Worm (Caenorhabditis elegans) whole organism, late embryonic: Measurements from ENCODE around the gene ZK1010.4.

Experiments
- F13H6.1 ChIP-seq: sonication (generic microtip); optimal IDR thresholded peaks from 2 replicates; lab custom pipeline; 2016; ENCODE audit warnings: missing genetic modification characterization, missing compliant biosample characterization
- K02D7.2 ChIP-seq: sonication (generic microtip); optimal IDR thresholded peaks from 2 replicates; lab custom pipeline; 2017; ENCODE audit warnings: mild to moderate bottlenecking, missing genetic modification characterization, missing compliant biosample characterization
- ama-1 ChIP-seq: fragments of 150-350 bp; optimal IDR thresholded peaks from 2 replicates; lab custom pipeline; 2014
- ceh-14 ChIP-seq: sonication (generic microtip); optimal IDR thresholded peaks from 2 replicates; lab custom pipeline; 2016; ENCODE audit warnings: missing genotype, missing genetic modification characterization, missing compliant biosample characterization
- ceh-18 ChIP-seq: sonication (generic microtip); optimal IDR thresholded peaks from 2 replicates; lab custom pipeline; 2016; ENCODE audit warnings: missing genetic modification characterization, missing compliant biosample characterization
- ceh-22 ChIP-seq: sonication (generic microtip); optimal IDR thresholded peaks from 2 replicates; lab custom pipeline; 2017; ENCODE audit warnings: missing biosample characterization, missing genetic modification characterization
- ceh-30 ChIP-seq: fragments of 150-350 bp; optimal IDR thresholded peaks from 2 replicates; lab custom pipeline; 2014; ENCODE audit warnings: missing biosample characterization, missing genetic modification characterization
- ceh-31 ChIP-seq: sonication (generic microtip); optimal IDR thresholded peaks from 2 replicates; lab custom pipeline; 2016; ENCODE audit warnings: missing genetic modification characterization, missing compliant biosample characterization
- ceh-34 ChIP-seq: sonication (generic microtip); optimal IDR thresholded peaks from 2 replicates; lab custom pipeline; 2016; ENCODE audit warnings: mild to moderate bottlenecking, missing genetic modification characterization, missing compliant biosample characterization
- ceh-6 ChIP-seq: fragments of 200-800 bp; sonication (Bioruptor generic); optimal IDR thresholded peaks from 2 replicates; lab custom pipeline; 2018; ENCODE audit warnings: mild to moderate bottlenecking, missing genetic modification characterization, missing compliant biosample characterization
- che-1 ChIP-seq: sonication (generic microtip); optimal IDR thresholded peaks from 2 replicates; lab custom pipeline; 2016; ENCODE audit warnings: mild to moderate bottlenecking, missing genetic modification characterization, missing compliant biosample characterization
- dve-1 ChIP-seq: sonication (generic microtip); optimal IDR thresholded peaks from 2 replicates; lab custom pipeline; 2017; ENCODE audit warnings: antibody characterized with exemption, mild to moderate bottlenecking, missing genetic modification characterization, missing compliant biosample characterization
- ets-4 ChIP-seq: sonication (generic microtip); optimal IDR thresholded peaks from 2 replicates; lab custom pipeline; 2016; ENCODE audit warnings: missing genetic modification characterization, missing compliant biosample characterization
- eyg-1 ChIP-seq: sonication (generic microtip); optimal IDR thresholded peaks from 2 replicates; lab custom pipeline; 2016; ENCODE audit warnings: missing genotype, missing genetic modification characterization, missing compliant biosample characterization
- fkh-6 ChIP-seq: sonication (generic microtip); optimal IDR thresholded peaks from 2 replicates; lab custom pipeline; 2016; ENCODE audit warnings: missing genetic modification characterization, missing compliant biosample characterization
- gmeb-2 ChIP-seq: sonication (generic microtip); optimal IDR thresholded peaks from 2 replicates; lab custom pipeline; 2016; ENCODE audit warnings: missing genetic modification characterization, inconsistent platforms, missing compliant biosample characterization
- hlh-13 ChIP-seq: fragments of 200-800 bp; sonication (Bioruptor generic); optimal IDR thresholded peaks from 2 replicates; lab custom pipeline; 2018; ENCODE audit warnings: mild to moderate bottlenecking, missing genetic modification characterization, missing compliant biosample characterization
- hlh-15 ChIP-seq: sonication (generic microtip); optimal IDR thresholded peaks from 2 replicates; lab custom pipeline; 2016; ENCODE audit warnings: missing genetic modification characterization, missing compliant biosample characterization
- hlh-30 ChIP-seq: sonication (generic microtip); optimal IDR thresholded peaks from 2 replicates; lab custom pipeline; 2017; ENCODE audit warnings: antibody characterized with exemption, missing genetic modification characterization, missing compliant biosample characterization; ENCODE audit not compliant: insufficient read depth
- hlh-8 ChIP-seq: sonication (generic microtip); optimal IDR thresholded peaks from 2 replicates; lab custom pipeline; 2016; ENCODE audit warnings: missing genotype, missing genetic modification characterization, missing compliant biosample characterization
- lim-6 ChIP-seq: sonication (generic microtip); optimal IDR thresholded peaks from 2 replicates; lab custom pipeline; 2016; ENCODE audit warnings: missing genetic modification characterization, missing compliant biosample characterization
- madf-2 ChIP-seq: sonication (generic microtip); optimal IDR thresholded peaks from 2 replicates; lab custom pipeline; 2017; ENCODE audit warnings: missing genetic modification characterization, missing compliant biosample characterization
- nfya-1 ChIP-seq: sonication (generic microtip); optimal IDR thresholded peaks from 2 replicates; lab custom pipeline; 2017; ENCODE audit warnings: missing genetic modification characterization, mild to moderate bottlenecking, missing compliant biosample characterization, antibody characterized with exemption, moderate library complexity
- nhr-11 ChIP-seq: fragments of 150-350 bp; optimal IDR thresholded peaks from 2 replicates; lab custom pipeline; 2014; ENCODE audit warnings: missing biosample characterization, missing genetic modification characterization
- odd-2 ChIP-seq: sonication (generic microtip); optimal IDR thresholded peaks from 2 replicates; lab custom pipeline; 2017; ENCODE audit warnings: antibody characterized with exemption, mild to moderate bottlenecking, missing genetic modification characterization, missing compliant biosample characterization
- pag-3 ChIP-seq: sonication (generic microtip); optimal IDR thresholded peaks from 2 replicates; lab custom pipeline; 2016; ENCODE audit warnings: missing compliant biosample characterization, missing genetic modification characterization, borderline replicate concordance
- pat-9 ChIP-seq: fragments of 200-800 bp; sonication (Bioruptor generic); optimal IDR thresholded peaks from 2 replicates; lab custom pipeline; 2018; ENCODE audit warnings: mild to moderate bottlenecking, missing genetic modification characterization, moderate library complexity, missing compliant biosample characterization
- pax-1 ChIP-seq: fragments of 150-350 bp; optimal IDR thresholded peaks from 2 replicates; lab custom pipeline; 2014; ENCODE audit warnings: missing biosample characterization, missing genetic modification characterization
- pha-2 ChIP-seq: sonication (generic microtip); optimal IDR thresholded peaks from 2 replicates; lab custom pipeline; 2017; ENCODE audit warnings: mild to moderate bottlenecking, missing genetic modification characterization, missing compliant biosample characterization
- pha-4 ChIP-seq: fragments of 150-350 bp; optimal IDR thresholded peaks from 2 replicates; lab custom pipeline; 2018; ENCODE audit warnings: missing biosample characterization, missing genetic modification reagents, missing genetic modification characterization
- pqm-1 ChIP-seq: sonication (generic microtip); optimal IDR thresholded peaks from 2 replicates; lab custom pipeline; 2016; ENCODE audit warnings: missing genetic modification characterization, missing compliant biosample characterization
- ref-2 ChIP-seq: sonication (generic microtip); optimal IDR thresholded peaks from 2 replicates; lab custom pipeline; 2016; ENCODE audit warnings: missing genetic modification characterization, missing compliant biosample characterization
- sdc-2 ChIP-seq: sonication (generic microtip); optimal IDR thresholded peaks from 2 replicates; lab custom pipeline; 2016; ENCODE audit warnings: missing genotype, missing genetic modification characterization, missing compliant biosample characterization
- syd-9 ChIP-seq: sonication (generic microtip); optimal IDR thresholded peaks from 2 replicates; lab custom pipeline; 2016; ENCODE audit warnings: mild to moderate bottlenecking, missing genetic modification characterization, moderate library complexity, missing compliant biosample characterization
- tbx-2 ChIP-seq: sonication (generic microtip); optimal IDR thresholded peaks from 2 replicates; lab custom pipeline; 2016; ENCODE audit warnings: missing genetic modification characterization, missing compliant biosample characterization
- tbx-7 ChIP-seq: sonication (generic microtip); optimal IDR thresholded peaks from 2 replicates; lab custom pipeline; 2016; ENCODE audit warnings: missing genotype, missing genetic modification characterization, missing compliant biosample characterization
- unc-42 ChIP-seq: sonication (generic microtip); optimal IDR thresholded peaks from 2 replicates; lab custom pipeline; 2016; ENCODE audit warnings: missing genotype, missing genetic modification characterization, missing compliant biosample characterization
- unc-55 ChIP-seq: sonication (generic microtip); optimal IDR thresholded peaks from 2 replicates; lab custom pipeline; 2017; ENCODE audit warnings: missing biosample characterization, missing genetic modification reagents, missing genetic modification characterization

Gene ZK1010.4

ce11 chrIII:13000457-13000856 is 19.6 kb downstream of the ZK1010.4 start, which contains the start of gene ZK1010.8:
ZK1010.8 (minus strand) TSS chrIII:13000670.
- TF ChIP-seq pha-2 (no peak), ceh-14 (no peak), tbx-7 (no peak), ceh-22 (no peak), odd-2 (no peak), pha-4 (tag; lab: Kevin White, UChicago) (no peak)
- TF ChIP-seq, all 69 proteins: peak for 0

ce11 chrIII:13002098-13002497 is 21.2 kb downstream of the ZK1010.4 start, which contains the start of gene ZK1010.10:
ZK1010.10 (plus strand) TSS chrIII:13002383.
- TF ChIP-seq ceh-22 (no peak), tbx-2 (peak; percentile 42), pag-3 (tag; lab: Kevin White, UChicago) (no peak), ceh-31 (tag; lab: Kevin White, UChicago) (peak; percentile 75), ceh-34 (tag; lab: Kevin White, UChicago) (peak; percentile 19), fkh-6 (tag; lab: Kevin White, UChicago) (no peak), pax-1 (peak; percentile 55), pat-9 (tag; lab: Kevin White, UChicago) (no peak), gmeb-2 (tag; lab: Kevin White, UChicago) (no peak), unc-42 (tag; lab: Kevin White, UChicago) (peak; percentile 59), nfya-1 (peak; percentile 65), lim-6 (tag; lab: Kevin White, UChicago) (no peak), ceh-30 (tag; lab: Kevin White, UChicago) (no peak), ceh-18 (peak; percentile 23), sdc-2 (tag; lab: Kevin White, UChicago) (no peak), unc-55 (GFP tag; lab: Kevin White, UChicago) (peak; percentile 51), hlh-15 (tag; lab: Kevin White, UChicago) (no peak), ceh-14 (peak; percentile 41), ref-2 (tag; lab: Kevin White, UChicago) (no peak)

- no peak for TF ChIP-seq ama-1 (lab: Kevin White, UChicago)
- no peak for TF ChIP-seq odd-2
- TF ChIP-seq syd-9 (tag; lab: Kevin White, UChicago), result no peak
- TF ChIP-seq che-1 (tag; lab: Kevin White, UChicago), result no peak
- no peak for TF ChIP-seq ceh-14
- TF ChIP-seq eyg-1 (tag; lab: Kevin White, UChicago), result no peak
- TF ChIP-seq hlh-13 (GFP tag; lab: Kevin White, UChicago), result no peak
- TF ChIP-seq dve-1 (tag; lab: Kevin White, UChicago), result peak; percentile 88
- TF ChIP-seq hlh-30, result no peak
- peak; percentile 10 for TF ChIP-seq K02D7.2 (tag; lab: Kevin White, UChicago)
- TF ChIP-seq pha-2, result no peak
Observed at ce11 chrIII:13004316-13004715, 23.4 kb downstream of the ZK1010.4 start.

- no peak for TF ChIP-seq pha-2
- TF ChIP-seq K02D7.2 (tag; lab: Kevin White, UChicago), result no peak
- no peak for TF ChIP-seq dve-1 (tag; lab: Kevin White, UChicago)
- no peak for TF ChIP-seq lim-6 (tag; lab: Kevin White, UChicago)
- TF ChIP-seq madf-2 (tag; lab: Kevin White, UChicago), result no peak
- no peak for TF ChIP-seq nhr-11 (tag; lab: Kevin White, UChicago)
- no peak for TF ChIP-seq ets-4
- no peak for TF ChIP-seq hlh-30
- no peak for TF ChIP-seq pqm-1
- TF ChIP-seq sdc-2 (tag; lab: Kevin White, UChicago), result no peak
- no peak for TF ChIP-seq ceh-6 (GFP tag; lab: Kevin White, UChicago)
- no peak for TF ChIP-seq hlh-8 (tag; lab: Kevin White, UChicago)
- no peak for TF ChIP-seq pax-1
- TF ChIP-seq F13H6.1 (tag; lab: Kevin White, UChicago), result no peak
- TF ChIP-seq, all 69 proteins: peak for 0
Observed at ce11 chrIII:13005161-13005560, 24.3 kb downstream of the ZK1010.4 start, which contains the start of gene snf-7. snf-7 (plus strand) TSS chrIII:13005461.
